Fruit fly (Drosophila melanogaster): ENCODE data around the gene Cyp4d21.

Gene Cyp4d21

DNA sequence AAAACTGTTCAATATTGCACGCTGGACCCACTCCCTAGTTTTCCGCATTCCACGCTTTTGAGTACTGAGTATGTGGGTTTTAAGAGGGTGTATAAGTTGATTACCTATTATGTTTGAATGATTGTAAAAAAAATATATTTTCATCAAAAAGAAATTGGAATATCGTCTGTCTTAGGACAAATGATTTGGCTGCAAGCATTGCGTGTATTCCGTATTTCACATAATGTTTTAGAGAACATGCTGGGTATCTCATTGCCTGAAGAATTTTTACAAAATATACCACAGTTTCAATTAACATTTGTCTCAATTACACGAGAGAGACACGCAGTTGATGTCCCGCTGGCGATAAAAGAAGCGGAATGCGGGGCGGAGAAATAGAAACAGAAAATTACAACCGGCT is 27.4 kb downstream of the Cyp4d21 start:
- TF ChIP-seq noc (tag; optimal IDR thresholded peaks at IDR 0.05): no peak

DNA sequence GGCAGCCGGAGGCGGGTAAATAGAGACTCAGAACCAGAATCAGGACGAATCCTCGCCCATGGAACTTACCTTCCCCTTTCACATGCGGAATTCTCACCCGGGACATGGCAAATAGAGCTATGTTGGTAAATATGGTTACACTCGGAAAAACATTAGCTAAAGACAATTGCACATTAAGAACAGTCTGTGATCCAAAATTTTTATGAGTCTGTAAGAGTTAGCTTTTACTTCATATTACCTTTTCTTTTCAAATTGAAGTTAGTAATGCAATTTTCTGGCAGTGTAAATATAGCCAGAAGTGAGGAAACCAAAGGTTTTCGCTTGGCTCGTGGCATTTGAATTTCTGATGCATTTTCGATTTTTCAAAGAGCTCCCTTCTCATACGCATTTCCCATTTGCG is 29.8 kb downstream of the Cyp4d21 start:
- TF ChIP-seq noc (tag; optimal IDR thresholded peaks at IDR 0.05): no peak

DNA sequence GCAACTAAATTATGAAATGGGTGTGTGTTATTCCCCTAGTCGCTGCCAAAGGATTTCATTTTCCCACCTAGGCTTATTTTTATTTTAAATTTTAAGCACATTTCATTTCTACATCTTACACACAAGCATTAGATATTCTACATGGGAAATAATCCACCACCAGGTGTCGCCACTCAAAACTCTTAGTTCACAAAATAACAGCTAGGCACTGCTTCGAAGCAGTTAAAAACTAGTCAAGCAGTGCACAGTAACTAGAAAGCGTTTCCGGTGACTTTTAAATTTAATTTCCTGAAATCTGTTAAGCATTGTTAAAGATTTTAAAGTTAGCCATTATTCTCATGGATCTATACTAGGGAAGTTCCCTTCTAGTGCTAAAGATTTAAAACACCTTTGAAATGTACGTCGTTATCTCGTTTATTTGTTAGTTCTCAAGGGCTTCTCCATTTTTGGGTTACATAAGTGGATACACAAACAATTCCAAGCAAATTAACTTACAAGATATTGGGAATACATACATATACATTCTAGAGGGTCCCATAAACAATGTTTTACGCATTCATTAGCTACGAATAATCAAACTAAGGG is 36.3 kb downstream of the Cyp4d21 start:
- no peak for TF ChIP-seq noc (tag; optimal IDR thresholded peaks at IDR 0.05)

All from whole organism, larva.